Worm (Caenorhabditis elegans) whole organism, mixed stage, embryonic: ENCODE data around the gene daf-22.

Source experiments
- elt-3 ChIP-seq: fragments of 150-350 bp; optimal IDR thresholded peaks from 2 replicates; lab custom pipeline; 2014; ENCODE audit warnings: missing biosample characterization, missing genetic modification characterization
- lin-32 ChIP-seq: fragments of 200-800 bp; sonication (Bioruptor generic); optimal IDR thresholded peaks from 2 replicates; lab custom pipeline; 2018; ENCODE audit warnings: mild to moderate bottlenecking, missing genetic modification characterization, missing compliant biosample characterization
- nhr-237 ChIP-seq: fragments of 150-350 bp; optimal IDR thresholded peaks from 2 replicates; lab custom pipeline; 2014; ENCODE audit warnings: missing biosample characterization, missing genetic modification characterization
- pha-4 ChIP-seq: fragments of 150-350 bp; optimal IDR thresholded peaks from 2 replicates; lab custom pipeline; 2018; ENCODE audit warnings: missing biosample characterization, missing genetic modification reagents, missing genetic modification characterization
- snpc-4 ChIP-seq: fragments of 150-350 bp; optimal IDR thresholded peaks from 2 replicates; lab custom pipeline; 2014; ENCODE audit warnings: missing biosample characterization, missing genetic modification characterization
- unc-62 ChIP-seq: fragments of 150-350 bp; optimal IDR thresholded peaks from 2 replicates; lab custom pipeline; 2014; ENCODE audit warnings: missing biosample characterization, missing genetic modification reagents, missing genetic modification characterization

DNA sequence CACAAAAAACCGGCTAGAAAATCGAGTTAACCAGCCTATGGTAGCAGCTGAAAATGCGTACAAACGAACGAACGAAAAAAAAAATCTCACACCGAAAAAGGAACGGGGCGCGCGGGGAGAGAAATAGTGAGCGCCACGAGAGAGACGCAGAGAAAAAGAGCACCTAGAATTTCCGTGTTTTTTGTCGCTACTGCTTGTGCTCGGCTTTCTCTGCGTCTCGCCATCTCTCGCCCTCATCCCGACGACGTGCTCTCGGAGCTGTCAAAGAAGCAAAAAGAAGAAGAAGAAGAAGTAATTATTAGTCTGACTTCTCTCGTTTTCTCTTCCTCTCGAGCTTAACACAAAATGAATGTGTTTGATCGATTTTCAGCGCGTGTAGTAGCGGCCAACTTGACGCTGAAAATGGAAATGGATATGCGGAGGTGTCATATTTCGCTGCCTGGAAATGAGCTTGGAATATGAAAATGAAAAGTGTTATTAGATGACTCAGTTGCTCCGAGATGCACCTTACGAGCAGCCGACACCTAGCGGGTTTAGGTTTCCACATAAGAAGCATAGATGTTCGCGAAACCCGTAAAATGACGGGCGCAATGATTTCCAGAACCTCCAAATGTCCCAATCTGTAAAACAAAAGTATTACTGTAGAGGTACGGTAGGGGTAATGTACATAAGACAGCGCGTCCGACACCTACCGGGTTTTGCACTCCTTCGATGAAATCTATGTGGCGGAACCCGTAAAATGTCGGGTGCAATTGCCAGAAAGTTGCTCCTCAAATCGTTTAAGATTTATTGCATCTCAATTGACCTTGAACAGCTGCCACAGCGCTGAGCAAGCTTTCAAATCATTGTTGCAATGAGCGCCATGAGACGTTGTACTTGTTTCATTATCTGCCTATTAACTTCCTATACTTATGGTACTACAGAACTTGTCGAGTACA lies 42.6 kb downstream of the daf-22 start, which contains the start of gene btb-14:
- TF ChIP-seq nhr-237 = no peak
- no peak for TF ChIP-seq unc-62
- no peak for TF ChIP-seq snpc-4 (tag; lab: Kevin White, UChicago)
- no peak for TF ChIP-seq elt-3 (tag; lab: Kevin White, UChicago)
- no peak for TF ChIP-seq lin-32
- no peak for TF ChIP-seq pha-4 (tag; lab: Kevin White, UChicago)
